Fruit fly (Drosophila melanogaster): ENCODE measurements around the gene CG3306.

The CG3306 gene

DNA sequence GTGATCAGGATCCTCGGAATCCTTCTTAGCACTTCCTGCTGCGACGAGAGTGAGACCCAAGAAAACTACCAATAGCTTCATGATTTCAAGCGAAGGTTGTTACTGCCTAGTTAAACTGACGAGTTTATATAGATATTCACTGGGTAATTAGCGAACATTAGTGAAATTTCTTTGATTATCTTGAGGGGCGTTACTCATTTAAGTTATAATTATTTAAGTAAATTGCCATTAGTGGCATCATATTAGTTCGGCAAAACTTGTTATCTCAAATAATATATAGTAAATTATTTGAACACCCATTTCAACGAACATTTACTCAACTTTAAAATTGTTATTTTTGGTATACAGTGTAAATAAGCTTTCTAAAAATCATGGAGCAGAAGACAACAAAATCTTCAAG, at the start of gene CG3306, which contains the start of gene CG3088:
CG3306 (plus strand) TSS at position 299 of the 400 bp plus-strand sequence.
CG3088 (minus strand) TSS at position 101 of the 400 bp plus-strand sequence.
- TF ChIP-seq CG9948 (tag; optimal IDR thresholded peaks at IDR 0.05) = no peak
- no peak for TF ChIP-seq CG14655 (GFP tag; optimal IDR thresholded peaks at IDR 0.05)
- TF ChIP-seq gl (tag; optimal IDR thresholded peaks at IDR 0.05) = no peak
- no peak for TF ChIP-seq Snoo (tag; optimal IDR thresholded peaks at IDR 0.05)
- no peak for TF ChIP-seq Pif1A (GFP tag; optimal IDR thresholded peaks at IDR 0.05)
- no peak for TF ChIP-seq CG32121 (GFP tag; IDR thresholded peaks at IDR 0.05)
- TF ChIP-seq Ets98B (GFP tag; IDR thresholded peaks at IDR 0.05) = no peak
- TF ChIP-seq CG4496 (GFP tag; IDR thresholded peaks at IDR 0.05) = no peak
- no peak for TF ChIP-seq CG8301 (tag; optimal IDR thresholded peaks at IDR 0.05)
- no peak for TF ChIP-seq rn (GFP tag; IDR thresholded peaks at IDR 0.05)
- TF ChIP-seq fd96Ca (GFP tag; IDR thresholded peaks at IDR 0.05) = no peak
- TF ChIP-seq CG10348 (GFP tag; IDR thresholded peaks at IDR 0.05) = no peak
- no peak for TF ChIP-seq Pif1B (GFP tag; optimal IDR thresholded peaks at IDR 0.05)
- TF ChIP-seq CG17806 (tag; optimal IDR thresholded peaks at IDR 0.05) = no peak
- TF ChIP-seq D1 (tag; optimal IDR thresholded peaks at IDR 0.05) = no peak
- no peak for TF ChIP-seq EcR (GFP tag; optimal IDR thresholded peaks at IDR 0.05)
- no peak for TF ChIP-seq CG8159 (tag; optimal IDR thresholded peaks at IDR 0.05)
- TF ChIP-seq CG12605 (GFP tag; IDR thresholded peaks at IDR 0.05) = no peak
- no peak for TF ChIP-seq CG15710 (tag; optimal IDR thresholded peaks at IDR 0.05)
- no peak for TF ChIP-seq CG34367 (tag; optimal IDR thresholded peaks at IDR 0.05)

- TF ChIP-seq CG12605 (GFP tag; IDR thresholded peaks at IDR 0.05) (no peak), fd96Ca (GFP tag; IDR thresholded peaks at IDR 0.05) (no peak), CG34367 (tag; optimal IDR thresholded peaks at IDR 0.05) (no peak), CG9948 (tag; optimal IDR thresholded peaks at IDR 0.05) (no peak), CG14655 (GFP tag; optimal IDR thresholded peaks at IDR 0.05) (no peak), Snoo (tag; optimal IDR thresholded peaks at IDR 0.05) (no peak), CG10348 (GFP tag; IDR thresholded peaks at IDR 0.05) (no peak), CG4496 (GFP tag; IDR thresholded peaks at IDR 0.05) (peak; percentile 14; the same call in 1 of the 3 replicates)
Observed at dm6 chr3L:9552190-9552809, 49.0 kb upstream of the CG3306 start.

DNA sequence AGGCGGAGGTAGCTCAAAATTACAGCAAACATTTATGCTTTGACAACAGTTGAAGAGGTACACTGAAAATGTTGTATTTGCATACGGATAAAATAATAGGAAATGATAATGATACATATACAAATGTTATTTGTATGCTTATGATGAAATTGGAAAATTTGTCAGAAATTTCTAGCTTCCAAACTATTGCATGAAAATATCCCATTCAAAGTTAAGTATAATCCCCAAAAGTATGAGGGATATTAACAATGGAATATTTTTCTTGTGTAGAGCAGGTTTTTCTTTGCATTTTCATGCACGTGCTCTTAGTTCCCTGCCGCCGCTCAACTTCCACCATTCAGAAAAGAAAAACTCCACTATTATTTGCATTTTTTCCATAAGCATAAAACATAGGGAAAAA, 46.3 kb upstream of the CG3306 start:
- TF ChIP-seq rn (GFP tag; IDR thresholded peaks at IDR 0.05) = no peak
- TF ChIP-seq CG12605 (GFP tag; IDR thresholded peaks at IDR 0.05) = no peak
- no peak for TF ChIP-seq fd96Ca (GFP tag; IDR thresholded peaks at IDR 0.05)
- TF ChIP-seq EcR (GFP tag; optimal IDR thresholded peaks at IDR 0.05) = no peak
- no peak for TF ChIP-seq CG14655 (GFP tag; optimal IDR thresholded peaks at IDR 0.05)
- no peak for TF ChIP-seq Pif1B (GFP tag; optimal IDR thresholded peaks at IDR 0.05)
- TF ChIP-seq CG17806 (tag; optimal IDR thresholded peaks at IDR 0.05) = no peak
- no peak for TF ChIP-seq CG13204 (GFP tag; optimal IDR thresholded peaks at IDR 0.05)
- TF ChIP-seq D1 (tag; optimal IDR thresholded peaks at IDR 0.05) = no peak
- TF ChIP-seq gl (tag; optimal IDR thresholded peaks at IDR 0.05) = no peak
- TF ChIP-seq CG8159 (tag; optimal IDR thresholded peaks at IDR 0.05) = no peak
- no peak for TF ChIP-seq CG8301 (tag; optimal IDR thresholded peaks at IDR 0.05)
- no peak for TF ChIP-seq CG34367 (tag; optimal IDR thresholded peaks at IDR 0.05)
- TF ChIP-seq Snoo (tag; optimal IDR thresholded peaks at IDR 0.05) = no peak
- no peak for TF ChIP-seq Ets98B (GFP tag; IDR thresholded peaks at IDR 0.05)
- no peak for TF ChIP-seq CG10348 (GFP tag; IDR thresholded peaks at IDR 0.05)
- TF ChIP-seq Pif1A (GFP tag; optimal IDR thresholded peaks at IDR 0.05) = no peak
- no peak for TF ChIP-seq CG4496 (GFP tag; IDR thresholded peaks at IDR 0.05)
- no peak for TF ChIP-seq CG15710 (tag; optimal IDR thresholded peaks at IDR 0.05)
- TF ChIP-seq CG9948 (tag; optimal IDR thresholded peaks at IDR 0.05) = no peak

DNA sequence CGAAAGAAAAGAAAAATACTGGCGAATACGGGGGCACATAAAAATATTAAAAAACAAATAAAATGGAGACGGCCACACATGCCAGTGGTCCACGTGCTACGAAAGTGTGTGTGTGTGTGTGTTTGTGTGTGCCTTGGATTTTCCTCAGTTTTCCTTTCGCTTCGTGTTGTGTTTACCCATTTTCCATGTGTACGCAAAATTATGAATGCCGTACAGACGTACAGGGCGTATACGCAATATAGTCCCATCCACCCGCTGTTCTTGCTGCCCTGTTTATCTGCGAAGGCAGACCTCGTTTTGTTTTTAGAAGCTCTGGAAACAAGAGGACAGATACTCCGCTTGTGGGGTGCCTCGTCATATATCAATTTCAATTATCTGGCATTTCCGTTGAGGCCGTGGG, 44.7 kb upstream of the CG3306 start:
- TF ChIP-seq CG15710 (tag; optimal IDR thresholded peaks at IDR 0.05) = no peak
- no peak for TF ChIP-seq CG32121 (GFP tag; IDR thresholded peaks at IDR 0.05)
- TF ChIP-seq CG4496 (GFP tag; IDR thresholded peaks at IDR 0.05) = no peak
- no peak for TF ChIP-seq gl (tag; optimal IDR thresholded peaks at IDR 0.05)
- TF ChIP-seq CG10348 (GFP tag; IDR thresholded peaks at IDR 0.05) = no peak
- TF ChIP-seq D1 (tag; optimal IDR thresholded peaks at IDR 0.05) = no peak
- no peak for TF ChIP-seq CG14655 (GFP tag; optimal IDR thresholded peaks at IDR 0.05)
- no peak for TF ChIP-seq Ets98B (GFP tag; IDR thresholded peaks at IDR 0.05)
- TF ChIP-seq rn (GFP tag; IDR thresholded peaks at IDR 0.05) = no peak
- no peak for TF ChIP-seq CG9948 (tag; optimal IDR thresholded peaks at IDR 0.05)
- no peak for TF ChIP-seq CG12605 (GFP tag; IDR thresholded peaks at IDR 0.05)
- no peak for TF ChIP-seq CG17806 (tag; optimal IDR thresholded peaks at IDR 0.05)
- TF ChIP-seq CG13204 (GFP tag; optimal IDR thresholded peaks at IDR 0.05) = no peak
- TF ChIP-seq CG34367 (tag; optimal IDR thresholded peaks at IDR 0.05) = no peak
- no peak for TF ChIP-seq EcR (GFP tag; optimal IDR thresholded peaks at IDR 0.05)

DNA sequence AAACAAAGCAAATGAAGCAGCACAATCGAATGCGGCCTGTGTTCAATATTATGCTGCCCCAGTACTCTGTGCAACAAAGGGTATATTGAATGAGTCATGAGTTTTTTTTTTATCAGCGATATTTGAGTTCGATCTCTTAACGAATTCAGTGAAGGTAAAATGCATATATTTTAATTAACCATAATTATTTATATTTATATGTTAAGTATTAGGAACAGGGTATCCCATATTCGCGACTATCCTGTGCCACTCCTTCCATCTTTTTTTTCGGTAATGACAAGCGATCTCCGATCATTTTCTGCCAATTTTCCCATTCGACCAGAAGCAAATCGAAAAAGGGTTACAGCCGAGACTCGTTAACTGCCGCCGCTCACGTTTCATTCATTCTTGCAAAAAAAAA, 42.3 kb upstream of the CG3306 start:
- TF ChIP-seq Ets98B (GFP tag; IDR thresholded peaks at IDR 0.05) = no peak
- 0 out of 3 replicates have a peak, but pooled peaks have one; percentile 32 for TF ChIP-seq CG4496 (GFP tag; IDR thresholded peaks at IDR 0.05)
- TF ChIP-seq CG32121 (GFP tag; IDR thresholded peaks at IDR 0.05) = peak; percentile 55; the same call in 1 of the 2 replicates
- TF ChIP-seq CG17806 (tag; optimal IDR thresholded peaks at IDR 0.05) = no peak
- no peak for TF ChIP-seq EcR (GFP tag; optimal IDR thresholded peaks at IDR 0.05)
- TF ChIP-seq fd96Ca (GFP tag; IDR thresholded peaks at IDR 0.05) = 0 out of 3 replicates have a peak, but pooled peaks have one; percentile 5
- TF ChIP-seq CG12605 (GFP tag; IDR thresholded peaks at IDR 0.05) = no peak

dm6 chr3L:9566849-9567248, 34.5 kb upstream of the CG3306 start:
- TF ChIP-seq EcR (GFP tag; optimal IDR thresholded peaks at IDR 0.05) (no peak), CG10348 (GFP tag; IDR thresholded peaks at IDR 0.05) (peak; percentile 20; the same call in 1 of the 2 replicates), D1 (tag; optimal IDR thresholded peaks at IDR 0.05) (peak; percentile 12), Ets98B (GFP tag; IDR thresholded peaks at IDR 0.05) (peak; percentile 88), CG17806 (tag; optimal IDR thresholded peaks at IDR 0.05) (peak; percentile 51), Snoo (tag; optimal IDR thresholded peaks at IDR 0.05) (no peak), CG32121 (GFP tag; IDR thresholded peaks at IDR 0.05) (peak; percentile 88), CG12605 (GFP tag; IDR thresholded peaks at IDR 0.05) (0 out of 2 replicates have a peak, but pooled peaks have one; percentile 25), CG15710 (tag; optimal IDR thresholded peaks at IDR 0.05) (peak; percentile 29), Pif1B (GFP tag; optimal IDR thresholded peaks at IDR 0.05) (peak; percentile 66), CG8301 (tag; optimal IDR thresholded peaks at IDR 0.05) (peak; percentile 89), CG14655 (GFP tag; optimal IDR thresholded peaks at IDR 0.05) (peak; percentile 89), CG34367 (tag; optimal IDR thresholded peaks at IDR 0.05) (no peak), fd96Ca (GFP tag; IDR thresholded peaks at IDR 0.05) (peak; percentile 71; the same call in 2 of the 3 replicates), CG8159 (tag; optimal IDR thresholded peaks at IDR 0.05) (peak; percentile 31), rn (GFP tag; IDR thresholded peaks at IDR 0.05) (peak; percentile 43), CG4496 (GFP tag; IDR thresholded peaks at IDR 0.05) (peak; percentile 87), CG9948 (tag; optimal IDR thresholded peaks at IDR 0.05) (peak; percentile 70), gl (tag; optimal IDR thresholded peaks at IDR 0.05) (no peak), Pif1A (GFP tag; optimal IDR thresholded peaks at IDR 0.05) (peak; percentile 56)

Data from whole organism, pupa.